Worm (Caenorhabditis elegans): ENCODE measurements around the gene Y47D3A.13.

The Y47D3A.13 gene

DNA sequence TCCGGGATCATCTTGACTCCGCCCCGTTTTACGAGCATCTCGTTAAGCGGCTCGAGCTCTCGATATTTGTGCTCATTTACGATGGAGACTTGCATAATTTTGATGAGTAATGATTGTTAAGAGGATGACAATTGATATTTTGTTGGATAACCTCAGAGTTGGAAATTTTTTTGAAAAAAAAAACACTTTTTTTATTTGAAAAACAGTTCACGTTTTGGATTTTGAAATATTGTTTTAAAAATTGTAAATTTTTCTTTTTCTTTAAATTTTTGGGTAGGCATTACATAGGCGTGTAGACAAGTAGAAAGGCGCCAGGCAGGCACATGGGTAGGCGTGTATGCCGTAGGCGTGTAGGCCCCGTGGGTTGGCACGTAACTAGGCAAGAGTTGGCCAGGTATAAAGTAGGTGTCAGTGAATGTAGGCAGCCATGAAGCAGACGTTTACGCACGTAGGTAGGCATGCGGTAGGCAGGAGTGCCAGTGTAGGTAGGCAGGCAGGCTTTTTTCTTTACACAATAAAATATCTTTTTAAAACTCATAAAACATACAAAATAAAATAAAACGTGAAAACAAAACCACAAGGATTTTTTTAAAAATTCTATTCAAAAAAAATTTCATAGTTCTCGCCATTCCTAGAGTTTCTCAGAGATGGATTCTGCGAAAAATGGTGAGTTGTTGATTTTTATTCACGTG lies 5.6 kb downstream of the Y47D3A.13 start, which contains the start of the genes tbx-34 and wht-8 (continued):
- TF ChIP-seq ztf-3 (GFP tag; optimal IDR thresholded peaks at IDR 0.05): no peak
- no peak for TF ChIP-seq nhr-120 (GFP tag; IDR thresholded peaks at IDR 0.05)

DNA sequence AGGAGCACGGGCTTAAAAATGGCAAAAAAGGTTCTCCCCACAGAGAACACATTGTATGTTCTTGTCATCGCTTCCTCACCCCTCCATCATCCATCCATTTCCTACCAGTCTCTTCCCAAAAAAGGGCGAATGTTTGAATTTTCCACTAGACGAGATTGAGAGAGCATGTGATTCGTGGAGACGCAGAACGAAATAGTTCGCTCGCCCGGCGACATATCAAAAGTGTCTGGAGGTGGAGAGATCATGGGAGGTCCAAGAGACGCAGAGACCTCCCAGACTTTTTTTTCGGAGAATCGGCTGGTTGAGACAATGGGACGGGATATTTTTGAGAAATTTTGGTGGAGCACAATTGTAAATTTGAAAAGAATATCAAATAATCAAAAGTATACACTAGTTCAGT lies 15.5 kb downstream of the Y47D3A.13 start:
- TF ChIP-seq lin-54 (GFP tag; optimal IDR thresholded peaks at IDR 0.05) (no peak), nfya-2 (GFP tag; IDR thresholded peaks at IDR 0.05) (no peak), hmg-1.2 (GFP tag; IDR thresholded peaks at IDR 0.05) (peak; percentile 60), efl-1 (GFP tag; optimal IDR thresholded peaks at IDR 0.05) (no peak), sptf-2 (GFP tag; optimal IDR thresholded peaks at IDR 0.05) (no peak), akir-1 (GFP tag; optimal IDR thresholded peaks at IDR 0.05) (no peak), athp-1 (tag; optimal IDR thresholded peaks at IDR 0.05) (no peak)

DNA sequence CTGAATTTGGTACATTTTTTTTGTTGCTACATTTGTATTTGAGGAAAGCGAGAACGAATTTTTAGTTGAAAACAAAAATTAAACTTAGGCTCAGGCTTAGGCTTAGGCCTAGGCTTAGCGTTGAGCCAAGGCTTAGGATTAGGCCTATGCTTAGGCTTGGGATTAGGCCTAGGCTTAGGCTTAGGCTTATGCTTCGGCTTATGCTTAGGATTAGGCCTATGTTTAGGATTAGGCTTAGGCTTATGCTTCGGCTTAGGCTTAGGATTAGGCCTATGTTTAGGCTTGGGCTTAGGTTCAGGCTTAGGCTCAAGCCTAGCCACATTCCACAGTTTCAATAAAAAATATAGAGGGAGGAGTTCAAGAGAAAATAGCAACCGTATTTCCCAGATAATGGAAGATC lies 16.1 kb downstream of the Y47D3A.13 start:
- TF ChIP-seq pha-4 (tag; optimal IDR thresholded peaks at IDR 0.05): no peak
- no peak for TF ChIP-seq sptf-2 (GFP tag; optimal IDR thresholded peaks at IDR 0.05)
- no peak for TF ChIP-seq Y67H2A.10 (GFP tag; conservative IDR thresholded peaks at IDR 0.05)
- no peak for TF ChIP-seq nfya-2 (GFP tag; IDR thresholded peaks at IDR 0.05)
- no peak for TF ChIP-seq T07F8.4 (tag; optimal IDR thresholded peaks at IDR 0.05)
- TF ChIP-seq egl-44 (GFP tag; IDR thresholded peaks at IDR 0.05): no peak
- TF ChIP-seq Y53G8AR.9 (GFP tag; conservative IDR thresholded peaks at IDR 0.05): no peak
- no peak for TF ChIP-seq B0019.2 (GFP tag; conservative IDR thresholded peaks at IDR 0.05)
- no peak for TF ChIP-seq hmg-1.2 (GFP tag; IDR thresholded peaks at IDR 0.05)
- no peak for TF ChIP-seq tlf-1 (GFP tag; optimal IDR thresholded peaks at IDR 0.05)
- TF ChIP-seq mcd-1 (GFP tag; IDR thresholded peaks at IDR 0.05): no peak
- TF ChIP-seq atf-7 (tag; optimal IDR thresholded peaks at IDR 0.05): no peak
- TF ChIP-seq F37B4.10 (GFP tag; IDR thresholded peaks at IDR 0.05): no peak
- no peak for TF ChIP-seq hmg-20 (GFP tag; IDR thresholded peaks at IDR 0.05)
- TF ChIP-seq cebp-1 (GFP tag; IDR thresholded peaks at IDR 0.05): no peak
- no peak for TF ChIP-seq cebp-1 (tag; optimal IDR thresholded peaks at IDR 0.05)
- no peak for TF ChIP-seq ceh-58 (GFP tag; IDR thresholded peaks at IDR 0.05)
- TF ChIP-seq hlh-12 (tag; optimal IDR thresholded peaks at IDR 0.05): no peak
- TF ChIP-seq ztf-26 (tag; optimal IDR thresholded peaks at IDR 0.05): no peak
- no peak for TF ChIP-seq C17E4.6 (GFP tag; IDR thresholded peaks at IDR 0.05)

DNA sequence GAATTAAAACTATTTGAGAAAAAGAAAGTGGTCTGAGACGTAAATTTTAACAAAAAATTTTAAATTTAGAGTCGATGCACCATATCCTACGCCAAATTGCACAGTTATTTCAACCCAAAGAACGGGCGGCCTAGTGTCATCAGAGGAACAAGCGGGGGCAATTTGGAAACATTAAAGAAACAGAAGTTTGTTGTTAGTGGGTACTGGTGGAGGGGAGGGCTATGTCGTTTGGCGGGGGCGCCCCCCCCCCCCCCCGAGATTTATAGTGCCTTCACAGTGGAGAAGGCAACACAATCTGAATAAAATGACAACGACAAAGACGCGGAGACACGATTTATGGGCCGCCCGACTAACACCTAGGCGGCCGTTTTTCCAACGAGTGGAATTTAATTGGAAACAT lies 17.0 kb downstream of the Y47D3A.13 start:
- no peak for TF ChIP-seq lin-26 (GFP tag; IDR thresholded peaks at IDR 0.05)
- TF ChIP-seq F49E8.2 (tag; optimal IDR thresholded peaks at IDR 0.05; ENCODE audit: insufficient read depth): no peak
- TF ChIP-seq hlh-12 (tag; optimal IDR thresholded peaks at IDR 0.05): no peak
- no peak for TF ChIP-seq rpc-1 (optimal IDR thresholded peaks at IDR 0.05)
- no peak for TF ChIP-seq rpc-1 (tag; optimal IDR thresholded peaks at IDR 0.05)
- TF ChIP-seq hlh-26 (GFP tag; conservative IDR thresholded peaks at IDR 0.05): no peak
- TF ChIP-seq F10E7.11 (tag; optimal IDR thresholded peaks at IDR 0.05): no peak
- TF ChIP-seq zfh-2 (GFP tag; conservative IDR thresholded peaks at IDR 0.05): 0 out of 2 replicates have a peak, but pooled peaks have one; percentile 23

DNA sequence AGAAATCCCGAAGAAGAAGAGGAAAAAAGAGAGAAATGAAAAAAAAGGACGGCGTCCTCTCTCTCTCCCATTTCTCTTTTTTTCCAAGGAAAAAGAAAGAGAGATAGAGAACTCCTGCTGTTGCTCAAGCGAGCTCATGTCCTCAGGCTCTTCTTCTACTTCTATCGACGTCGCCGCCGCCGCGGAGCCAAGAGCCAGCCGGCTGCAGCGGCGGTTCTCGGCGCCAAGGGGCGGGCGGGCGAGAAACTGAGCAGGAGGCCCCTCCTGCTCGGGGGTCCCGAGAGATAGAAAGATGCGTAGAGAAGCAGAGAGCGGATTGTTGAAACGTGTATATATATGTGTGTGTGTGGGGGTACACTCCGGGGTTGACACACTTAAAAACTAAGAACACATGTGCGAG lies 20.9 kb downstream of the Y47D3A.13 start:
- TF ChIP-seq cebp-1 (GFP tag; IDR thresholded peaks at IDR 0.05): no peak
- TF ChIP-seq cebp-1 (tag; optimal IDR thresholded peaks at IDR 0.05): peak; percentile 52
- TF ChIP-seq egrh-3 (GFP tag; IDR thresholded peaks at IDR 0.05): peak; percentile 98
- no peak for TF ChIP-seq lir-1 (GFP tag; conservative IDR thresholded peaks at IDR 0.05)
- no peak for TF ChIP-seq bed-2 (GFP tag; IDR thresholded peaks at IDR 0.05)
- peak; percentile 97 for TF ChIP-seq zfh-2 (GFP tag; conservative IDR thresholded peaks at IDR 0.05)
- no peak for TF ChIP-seq nhr-80 (tag; optimal IDR thresholded peaks at IDR 0.05)
- peak; percentile 91 for TF ChIP-seq madf-10 (tag; optimal IDR thresholded peaks at IDR 0.05)
- TF ChIP-seq lin-35 (GFP tag; optimal IDR thresholded peaks at IDR 0.05): peak in 1 of 3 experiments; percentile 33
- no peak for TF ChIP-seq lin-40 (tag; optimal IDR thresholded peaks at IDR 0.05)
- no peak for TF ChIP-seq ztf-18 (tag; optimal IDR thresholded peaks at IDR 0.05)
- 0 out of 2 replicates have a peak, but pooled peaks have one; percentile 34 for TF ChIP-seq K11D2.4 (GFP tag; IDR thresholded peaks at IDR 0.05)
- TF ChIP-seq F49E8.2 (tag; optimal IDR thresholded peaks at IDR 0.05; ENCODE audit: insufficient read depth): no peak
- TF ChIP-seq pbrm-1 (GFP tag; IDR thresholded peaks at IDR 0.05): peak; percentile 27; the same call in 1 of the 2 replicates
- peak; percentile 54 for TF ChIP-seq mcd-1 (GFP tag; IDR thresholded peaks at IDR 0.05)

Data from whole organism, young adult.